Worm (Caenorhabditis elegans) whole organism, L1 larva: ENCODE results near the gene K05F6.8.

Source experiments
- efl-1 ChIP-seq, 4 experiments: fragments of 150-350 bp; optimal IDR thresholded peaks in 3 of 4; peaks in 1 of 4; 1 replicate in 1 of 4; 2 replicates in 3 of 4; lab custom pipeline; 2014; ENCODE audit warnings: missing biosample characterization in 2 of 4, missing genetic modification characterization in 2 of 4, missing genetic modification reagents in 2 of 4
- efl-3 ChIP-seq: fragments of 200-800 bp; sonication (Bioruptor generic); optimal IDR thresholded peaks from 2 replicates; lab custom pipeline; 2018; ENCODE audit warnings: mild to moderate bottlenecking, missing genetic modification characterization, missing compliant biosample characterization
- elt-2 ChIP-seq: sonication (generic microtip); optimal IDR thresholded peaks from 2 replicates; lab custom pipeline; 2016; ENCODE audit warnings: missing genetic modification characterization, mild to moderate bottlenecking, inconsistent platforms, missing compliant biosample characterization, missing genetic modification reagents
- lsy-2 ChIP-seq, 2 experiments: fragments of 150-350 bp; optimal IDR thresholded peaks; 2 replicates each; lab custom pipeline; 2014; ENCODE audit warnings: missing biosample characterization in 2 of 2, missing genetic modification characterization in 2 of 2
- nhr-11 ChIP-seq: fragments of 150-350 bp; optimal IDR thresholded peaks from 2 replicates; lab custom pipeline; 2014; ENCODE audit warnings: missing biosample characterization, missing genetic modification characterization
- pax-3 ChIP-seq: fragments of 200-800 bp; sonication (Bioruptor generic); optimal IDR thresholded peaks from 2 replicates; lab custom pipeline; 2018; ENCODE audit warnings: mild to moderate bottlenecking, missing genetic modification characterization, moderate library complexity, missing compliant biosample characterization
- tbx-2 ChIP-seq: sonication (generic microtip); optimal IDR thresholded peaks from 2 replicates; lab custom pipeline; 2016; ENCODE audit warnings: missing genetic modification characterization, missing compliant biosample characterization
- unc-98 ChIP-seq: fragments of 200-800 bp; sonication (Bioruptor generic); IDR thresholded peaks from 2 replicates; pipeline ENCODE4 v1.3.6; 2022; ENCODE audit warnings: missing genetic modification characterization, missing compliant biosample characterization
- vab-15 ChIP-seq: sonication (generic microtip); optimal IDR thresholded peaks from 2 replicates; lab custom pipeline; 2017; ENCODE audit warnings: missing genotype, mild to moderate bottlenecking, missing genetic modification characterization, missing compliant biosample characterization

K05F6.8 gene

ce11 chrII:1517354-1517753 is 50.2 kb downstream of the K05F6.8 start, which contains the start of gene math-45:
TSS of gene math-45 (minus strand) at chrII:1517454.
- TF ChIP-seq pax-3, result no peak
- TF ChIP-seq unc-98, result no peak
- no peak for TF ChIP-seq vab-15 (tag; lab: Kevin White, UChicago)
- no peak for TF ChIP-seq lsy-2 (tag; optimal IDR thresholded peaks at IDR 0.05; lab: Kevin White, UChicago)
- no peak for TF ChIP-seq efl-3 (GFP tag; lab: Kevin White, UChicago)
- TF ChIP-seq efl-1 (optimal IDR thresholded peaks at IDR 0.05; lab: Kevin White, UChicago), result no peak
- TF ChIP-seq efl-1 (GFP tag; optimal IDR thresholded peaks at IDR 0.05 in 1 of 2; lab: Kevin White, UChicago), result peak in 1 of 2 experiments; percentile 37
- TF ChIP-seq elt-2, result peak; percentile 8
- no peak for TF ChIP-seq nhr-11
- TF ChIP-seq tbx-2 (tag; lab: Kevin White, UChicago), result no peak
